Worm (Caenorhabditis elegans): ENCODE data around the gene ZC239.5.
"Not testable (repeated sequence)": the region's sequence is repeated elsewhere in the genome, so short reads cannot be mapped to it uniquely, and the experiment has no call there.

ZC239.5 gene

DNA sequence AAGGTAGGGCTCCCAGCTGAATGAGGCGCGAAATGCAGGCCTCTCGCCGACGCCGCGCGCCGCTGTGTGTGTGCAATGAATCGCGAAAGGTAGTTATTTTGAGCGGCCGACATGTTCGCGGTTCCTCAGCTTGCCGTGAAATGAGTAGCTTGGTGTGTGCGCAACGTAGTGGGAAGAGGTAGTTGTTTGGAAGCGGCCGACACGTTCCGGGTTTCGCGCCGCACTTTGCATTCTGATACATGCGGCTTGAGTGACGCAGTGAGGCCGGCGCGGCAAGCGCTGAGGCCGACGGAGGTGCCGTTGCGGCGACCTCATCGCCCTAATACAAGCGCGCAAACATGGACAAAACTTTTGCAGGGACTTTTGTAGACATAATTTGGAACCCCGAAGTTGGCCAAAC is 14.7 kb upstream of the ZC239.5 start:
- TF ChIP-seq tbx-11 (GFP tag; IDR thresholded peaks at IDR 0.05) (no peak), hmbx-1 (tag; optimal IDR thresholded peaks at IDR 0.05) (no peak), hmg-4 (GFP tag; optimal IDR thresholded peaks at IDR 0.05) (no peak), ceh-13 (GFP tag; optimal IDR thresholded peaks at IDR 0.05) (no peak), aly-1 (tag; optimal IDR thresholded peaks at IDR 0.05) (no peak), F13C5.2 (tag; optimal IDR thresholded peaks at IDR 0.05) (no peak), ets-7 (tag; optimal IDR thresholded peaks at IDR 0.05) (no peak), scrt-1 (GFP tag; IDR thresholded peaks at IDR 0.05) (no peak), pes-1 (GFP tag; IDR thresholded peaks at IDR 0.05) (no peak), ama-1 (optimal IDR thresholded peaks at IDR 0.05) (no peak), tbx-37 (GFP tag; conservative IDR thresholded peaks at IDR 0.05) (no peak), hnd-1 (tag; optimal IDR thresholded peaks at IDR 0.05) (no peak), sea-1 (GFP tag; conservative IDR thresholded peaks at IDR 0.05) (no peak), flt-1 (GFP tag; IDR thresholded peaks at IDR 0.05) (no peak)

DNA sequence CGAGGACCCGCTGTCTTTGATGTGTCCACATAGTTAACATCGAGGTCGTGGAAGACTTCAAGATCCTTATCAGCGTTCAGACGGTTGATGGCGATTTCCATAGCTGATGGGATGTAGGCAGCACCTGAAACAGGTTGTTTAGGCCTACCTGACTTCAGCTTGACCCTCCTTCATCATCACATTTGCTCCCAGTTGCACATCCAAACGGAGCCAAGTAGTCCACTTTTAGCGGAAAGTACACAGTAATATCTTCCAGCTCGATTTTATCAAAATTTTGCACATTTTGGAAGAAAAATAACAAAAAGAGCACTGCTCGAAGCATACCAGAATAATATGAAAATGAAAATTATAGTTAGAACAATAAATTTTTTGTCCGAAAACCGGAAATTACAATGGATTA is 13.5 kb upstream of the ZC239.5 start, which contains the start of gene gcy-15:
Gene gcy-15, minus strand, starts transcription at position 101 of the 400 bp plus-strand sequence.
- TF ChIP-seq flt-1 (GFP tag; IDR thresholded peaks at IDR 0.05) = no peak
- no peak for TF ChIP-seq scrt-1 (GFP tag; IDR thresholded peaks at IDR 0.05)
- TF ChIP-seq tbx-11 (GFP tag; IDR thresholded peaks at IDR 0.05) = no peak
- TF ChIP-seq hmg-4 (GFP tag; optimal IDR thresholded peaks at IDR 0.05) = no peak
- no peak for TF ChIP-seq tra-4 (tag; optimal IDR thresholded peaks at IDR 0.05)
- TF ChIP-seq F13C5.2 (tag; optimal IDR thresholded peaks at IDR 0.05) = no peak
- TF ChIP-seq tbx-37 (GFP tag; conservative IDR thresholded peaks at IDR 0.05) = no peak
- no peak for TF ChIP-seq hmbx-1 (tag; optimal IDR thresholded peaks at IDR 0.05)

DNA sequence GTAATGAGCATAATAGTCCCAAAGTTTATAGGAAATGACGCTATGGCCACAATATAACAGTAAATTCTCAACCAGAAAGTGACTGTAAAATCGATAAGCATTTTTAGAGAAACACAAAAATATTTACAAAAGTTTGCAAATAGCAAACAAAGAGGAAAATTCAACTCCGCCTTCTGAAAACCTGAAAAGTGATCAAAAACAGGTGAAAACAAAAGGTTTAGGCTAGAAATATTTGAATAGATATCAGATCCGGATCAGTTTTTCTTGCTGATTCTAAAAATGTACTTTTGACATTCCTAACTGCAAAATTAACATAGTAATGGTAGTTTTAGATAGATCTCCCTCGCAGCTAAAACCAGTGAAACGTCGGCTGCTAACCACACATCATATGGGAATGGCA is 11.5 kb upstream of the ZC239.5 start, which contains the start of gene sri-51:
Gene sri-51, minus strand, starts transcription at position 101 of the 400 bp plus-strand sequence.
- TF ChIP-seq hmbx-1 (tag; optimal IDR thresholded peaks at IDR 0.05) (no peak), tbx-11 (GFP tag; IDR thresholded peaks at IDR 0.05) (no peak), tra-4 (tag; optimal IDR thresholded peaks at IDR 0.05) (no peak), pes-1 (GFP tag; IDR thresholded peaks at IDR 0.05) (no peak), sea-1 (GFP tag; conservative IDR thresholded peaks at IDR 0.05) (no peak), scrt-1 (GFP tag; IDR thresholded peaks at IDR 0.05) (no peak), F13C5.2 (tag; optimal IDR thresholded peaks at IDR 0.05) (no peak), B0310.2 (tag; optimal IDR thresholded peaks at IDR 0.05) (no peak), ama-1 (optimal IDR thresholded peaks at IDR 0.05) (no peak), aly-1 (tag; optimal IDR thresholded peaks at IDR 0.05) (no peak), ceh-13 (GFP tag; optimal IDR thresholded peaks at IDR 0.05) (no peak), ceh-36 (tag; optimal IDR thresholded peaks at IDR 0.05) (no peak), tbx-37 (GFP tag; conservative IDR thresholded peaks at IDR 0.05) (no peak), hnd-1 (tag; optimal IDR thresholded peaks at IDR 0.05) (no peak), flt-1 (GFP tag; IDR thresholded peaks at IDR 0.05) (no peak), ets-7 (tag; optimal IDR thresholded peaks at IDR 0.05) (no peak), hmg-4 (GFP tag; optimal IDR thresholded peaks at IDR 0.05) (no peak)

DNA sequence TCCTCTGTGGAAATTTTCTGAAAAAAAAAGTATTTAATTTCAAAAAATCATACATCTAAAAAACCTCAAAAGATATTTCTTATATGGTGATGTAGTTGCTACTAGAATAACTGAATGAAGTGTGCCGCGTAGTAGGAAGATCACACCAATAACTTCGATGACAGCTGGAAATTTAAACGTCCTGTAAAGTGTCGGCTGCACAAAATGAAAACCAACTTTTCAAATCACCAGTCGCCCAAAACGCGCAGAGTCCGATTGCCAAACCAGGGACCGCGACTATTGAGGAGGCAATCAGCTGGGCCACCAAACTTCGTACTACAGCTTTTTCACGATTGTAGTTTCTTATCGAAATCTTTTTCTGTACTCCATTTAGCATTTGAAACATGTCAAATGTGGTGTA is 9.2 kb upstream of the ZC239.5 start, which contains the start of gene sri-48:
Gene sri-48, minus strand, starts transcription at position 101 of the 400 bp plus-strand sequence.
- TF ChIP-seq ets-7 (tag; optimal IDR thresholded peaks at IDR 0.05); sea-1 (GFP tag; conservative IDR thresholded peaks at IDR 0.05); B0310.2 (tag; optimal IDR thresholded peaks at IDR 0.05): not testable (repeated sequence)

DNA sequence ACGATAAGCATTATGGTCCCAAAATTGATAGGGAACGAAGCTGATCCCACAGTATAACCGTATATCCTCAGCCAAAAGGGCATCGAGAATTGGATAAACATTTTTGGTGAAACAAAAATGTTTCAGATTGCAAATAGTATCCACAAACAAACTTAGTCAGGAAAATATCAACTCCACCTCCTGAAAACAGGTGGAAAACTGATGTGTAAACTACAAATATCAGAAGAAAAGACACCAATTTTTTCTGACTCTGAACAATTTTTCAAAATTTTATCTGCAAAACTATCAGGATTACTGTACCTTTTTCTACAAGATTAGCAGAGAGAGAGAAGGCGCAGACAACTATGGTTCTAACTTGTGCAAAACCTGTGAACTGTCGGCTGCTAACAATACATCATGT is 7.9 kb upstream of the ZC239.5 start, which contains the start of gene sri-53:
Gene sri-53, minus strand, starts transcription at position 101 of the 400 bp plus-strand sequence.
- TF ChIP-seq hmg-4 (GFP tag; optimal IDR thresholded peaks at IDR 0.05) (no peak), hmbx-1 (tag; optimal IDR thresholded peaks at IDR 0.05) (no peak), F13C5.2 (tag; optimal IDR thresholded peaks at IDR 0.05) (no peak), ceh-36 (tag; optimal IDR thresholded peaks at IDR 0.05) (no peak), tra-4 (tag; optimal IDR thresholded peaks at IDR 0.05) (no peak), ama-1 (optimal IDR thresholded peaks at IDR 0.05) (no peak), sea-1 (GFP tag; conservative IDR thresholded peaks at IDR 0.05) (no peak), hnd-1 (tag; optimal IDR thresholded peaks at IDR 0.05) (no peak), tbx-37 (GFP tag; conservative IDR thresholded peaks at IDR 0.05) (no peak), scrt-1 (GFP tag; IDR thresholded peaks at IDR 0.05) (no peak), flt-1 (GFP tag; IDR thresholded peaks at IDR 0.05) (no peak), ets-7 (tag; optimal IDR thresholded peaks at IDR 0.05) (no peak), tbx-11 (GFP tag; IDR thresholded peaks at IDR 0.05) (no peak), aly-1 (tag; optimal IDR thresholded peaks at IDR 0.05) (no peak), pes-1 (GFP tag; IDR thresholded peaks at IDR 0.05) (no peak), ceh-13 (GFP tag; optimal IDR thresholded peaks at IDR 0.05) (no peak), B0310.2 (tag; optimal IDR thresholded peaks at IDR 0.05) (no peak)

DNA sequence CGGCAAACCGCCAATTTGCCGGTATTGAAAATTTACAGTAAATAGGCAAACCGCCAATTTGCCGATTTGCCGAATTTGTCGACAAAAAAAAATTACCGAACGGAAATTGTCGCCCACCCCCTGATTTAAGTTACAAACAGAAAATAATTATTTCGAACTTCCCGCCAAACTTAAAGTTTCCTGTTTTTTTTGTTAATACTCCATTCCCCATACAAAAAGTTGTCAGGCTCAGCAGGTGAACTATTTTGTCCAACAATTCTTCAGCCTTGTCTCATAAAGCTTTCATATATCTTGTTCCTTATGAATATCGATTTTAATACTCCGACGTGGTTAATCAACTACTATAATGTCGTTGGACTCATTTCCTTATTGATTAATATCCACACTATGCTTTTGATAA is 7.0 kb upstream of the ZC239.5 start, which contains the start of gene sri-50:
Gene sri-50, plus strand, starts transcription at position 301 of the 400 bp plus-strand sequence.
- TF ChIP-seq tbx-37 (GFP tag; conservative IDR thresholded peaks at IDR 0.05) = no peak

DNA sequence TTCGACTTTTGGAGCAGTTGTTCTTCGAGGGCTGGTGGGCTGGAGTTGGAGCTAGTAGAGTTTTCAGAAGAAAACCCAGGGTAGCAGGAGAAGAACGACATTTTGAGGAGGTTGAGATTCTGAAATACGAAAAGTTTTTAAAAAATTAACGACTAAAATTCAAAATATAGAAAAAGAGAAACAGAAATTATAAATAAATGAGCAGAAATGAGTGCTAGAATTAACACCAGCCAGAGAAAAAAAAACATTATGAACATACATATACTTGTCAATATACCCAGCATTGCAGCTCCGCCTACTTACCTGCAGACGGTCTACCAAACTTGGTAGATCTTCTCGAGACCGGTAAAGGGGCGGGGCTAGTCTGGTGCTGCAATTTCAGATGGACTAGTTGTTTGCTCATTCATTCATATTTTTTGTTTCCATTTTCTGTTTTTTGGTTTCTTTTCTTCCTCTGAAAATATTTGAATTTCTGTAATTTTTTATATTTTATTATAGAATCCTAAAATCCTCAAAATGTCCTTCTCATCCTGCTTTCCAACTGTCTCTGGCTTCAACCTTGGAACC is 4.0 kb upstream of the ZC239.5 start, which contains the start of the genes ZC239.20 and ZC239.21:
Gene ZC239.20, minus strand, starts transcription at position 101 of the 567 bp plus-strand sequence.
Gene ZC239.21, plus strand, starts transcription at position 517 of the 567 bp plus-strand sequence.
- TF ChIP-seq F13C5.2 (tag; optimal IDR thresholded peaks at IDR 0.05) (no peak), tbx-37 (GFP tag; conservative IDR thresholded peaks at IDR 0.05) (no peak), hnd-1 (tag; optimal IDR thresholded peaks at IDR 0.05) (no peak), aly-1 (tag; optimal IDR thresholded peaks at IDR 0.05) (no peak), hmg-4 (GFP tag; optimal IDR thresholded peaks at IDR 0.05) (no peak), sea-1 (GFP tag; conservative IDR thresholded peaks at IDR 0.05) (no peak), ceh-13 (GFP tag; optimal IDR thresholded peaks at IDR 0.05) (no peak), hmbx-1 (tag; optimal IDR thresholded peaks at IDR 0.05) (no peak), flt-1 (GFP tag; IDR thresholded peaks at IDR 0.05) (no peak), ceh-36 (tag; optimal IDR thresholded peaks at IDR 0.05) (no peak), ets-7 (tag; optimal IDR thresholded peaks at IDR 0.05) (no peak), ama-1 (optimal IDR thresholded peaks at IDR 0.05) (no peak), B0310.2 (tag; optimal IDR thresholded peaks at IDR 0.05) (no peak), pes-1 (GFP tag; IDR thresholded peaks at IDR 0.05) (no peak)

All from whole organism, early embryonic.